Worm (Caenorhabditis elegans) whole organism, late embryonic: ENCODE measurements around the gene F21A3.3.
A peak's percentile ranks its signal among the peaks of the same experiment; 100 is the strongest.

Source experiments
- C08G9.2 ChIP-seq: sonication (generic microtip); optimal IDR thresholded peaks from 2 replicates; lab custom pipeline; 2016; ENCODE audit warnings: mild to moderate bottlenecking, missing genetic modification characterization, moderate library complexity, missing compliant biosample characterization
- K02D7.2 ChIP-seq: sonication (generic microtip); optimal IDR thresholded peaks from 2 replicates; lab custom pipeline; 2017; ENCODE audit warnings: mild to moderate bottlenecking, missing genetic modification characterization, missing compliant biosample characterization
- K09A11.1 ChIP-seq: sonication (generic microtip); optimal IDR thresholded peaks from 2 replicates; lab custom pipeline; 2017; ENCODE audit warnings: antibody characterized with exemption, mild to moderate bottlenecking, missing genetic modification characterization, missing compliant biosample characterization; ENCODE audit not compliant: insufficient read depth
- T23F11.4 ChIP-seq: fragments of 200-800 bp; sonication (Bioruptor generic); optimal IDR thresholded peaks from 2 replicates; lab custom pipeline; 2018; ENCODE audit warnings: mild to moderate bottlenecking, missing genetic modification characterization, missing compliant biosample characterization
- Y22D7AL.16 ChIP-seq: sonication (generic microtip); optimal IDR thresholded peaks from 2 replicates; lab custom pipeline; 2016; ENCODE audit warnings: missing genetic modification characterization, missing compliant biosample characterization
- ahr-1 ChIP-seq: sonication (generic microtip); optimal IDR thresholded peaks from 2 replicates; lab custom pipeline; 2016; ENCODE audit warnings: missing genetic modification characterization, missing compliant biosample characterization
- ceh-14 ChIP-seq: sonication (generic microtip); optimal IDR thresholded peaks from 2 replicates; lab custom pipeline; 2016; ENCODE audit warnings: missing genotype, missing genetic modification characterization, missing compliant biosample characterization
- ceh-18 ChIP-seq: sonication (generic microtip); optimal IDR thresholded peaks from 2 replicates; lab custom pipeline; 2016; ENCODE audit warnings: missing genetic modification characterization, missing compliant biosample characterization
- ceh-2 ChIP-seq: sonication (generic microtip); optimal IDR thresholded peaks from 2 replicates; lab custom pipeline; 2016; ENCODE audit warnings: missing genotype, missing genetic modification characterization, missing compliant biosample characterization
- ceh-22 ChIP-seq: sonication (generic microtip); optimal IDR thresholded peaks from 2 replicates; lab custom pipeline; 2017; ENCODE audit warnings: missing biosample characterization, missing genetic modification characterization
- ceh-31 ChIP-seq: sonication (generic microtip); optimal IDR thresholded peaks from 2 replicates; lab custom pipeline; 2016; ENCODE audit warnings: missing genetic modification characterization, missing compliant biosample characterization
- ceh-34 ChIP-seq: sonication (generic microtip); optimal IDR thresholded peaks from 2 replicates; lab custom pipeline; 2016; ENCODE audit warnings: mild to moderate bottlenecking, missing genetic modification characterization, missing compliant biosample characterization
- ceh-48 ChIP-seq: sonication (generic microtip); optimal IDR thresholded peaks from 2 replicates; lab custom pipeline; 2016; ENCODE audit warnings: missing genetic modification characterization, inconsistent platforms, missing compliant biosample characterization
- ceh-6 ChIP-seq: fragments of 200-800 bp; sonication (Bioruptor generic); optimal IDR thresholded peaks from 2 replicates; lab custom pipeline; 2018; ENCODE audit warnings: mild to moderate bottlenecking, missing genetic modification characterization, missing compliant biosample characterization
- che-1 ChIP-seq: sonication (generic microtip); optimal IDR thresholded peaks from 2 replicates; lab custom pipeline; 2016; ENCODE audit warnings: mild to moderate bottlenecking, missing genetic modification characterization, missing compliant biosample characterization
- dmd-4 ChIP-seq: sonication (generic microtip); optimal IDR thresholded peaks from 2 replicates; lab custom pipeline; 2016; ENCODE audit warnings: borderline replicate concordance, missing genetic modification characterization, missing compliant biosample characterization
- dve-1 ChIP-seq: sonication (generic microtip); optimal IDR thresholded peaks from 2 replicates; lab custom pipeline; 2017; ENCODE audit warnings: antibody characterized with exemption, mild to moderate bottlenecking, missing genetic modification characterization, missing compliant biosample characterization
- elt-2 ChIP-seq: sonication (generic microtip); optimal IDR thresholded peaks from 2 replicates; lab custom pipeline; 2016; ENCODE audit warnings: missing genetic modification reagents, missing genetic modification characterization, missing compliant biosample characterization
- ets-4 ChIP-seq: sonication (generic microtip); optimal IDR thresholded peaks from 2 replicates; lab custom pipeline; 2016; ENCODE audit warnings: missing genetic modification characterization, missing compliant biosample characterization
- fax-1 ChIP-seq: sonication (generic microtip); optimal IDR thresholded peaks from 2 replicates; lab custom pipeline; 2016; ENCODE audit warnings: missing genotype, missing genetic modification characterization, missing compliant biosample characterization
- fkh-10 ChIP-seq: fragments of 150-350 bp; optimal IDR thresholded peaks from 2 replicates; lab custom pipeline; 2014; ENCODE audit warnings: missing biosample characterization, missing genetic modification reagents, missing genetic modification characterization
- gmeb-2 ChIP-seq: sonication (generic microtip); optimal IDR thresholded peaks from 2 replicates; lab custom pipeline; 2016; ENCODE audit warnings: missing genetic modification characterization, inconsistent platforms, missing compliant biosample characterization
- hlh-15 ChIP-seq: sonication (generic microtip); optimal IDR thresholded peaks from 2 replicates; lab custom pipeline; 2016; ENCODE audit warnings: missing genetic modification characterization, missing compliant biosample characterization
- hlh-30 ChIP-seq: sonication (generic microtip); optimal IDR thresholded peaks from 2 replicates; lab custom pipeline; 2017; ENCODE audit warnings: antibody characterized with exemption, missing genetic modification characterization, missing compliant biosample characterization; ENCODE audit not compliant: insufficient read depth
- lim-6 ChIP-seq: sonication (generic microtip); optimal IDR thresholded peaks from 2 replicates; lab custom pipeline; 2016; ENCODE audit warnings: missing genetic modification characterization, missing compliant biosample characterization
- nfya-1 ChIP-seq: sonication (generic microtip); optimal IDR thresholded peaks from 2 replicates; lab custom pipeline; 2017; ENCODE audit warnings: missing genetic modification characterization, mild to moderate bottlenecking, missing compliant biosample characterization, antibody characterized with exemption, moderate library complexity
- npax-4 ChIP-seq: sonication (generic microtip); optimal IDR thresholded peaks from 2 replicates; lab custom pipeline; 2016; ENCODE audit warnings: missing genetic modification characterization, missing compliant biosample characterization
- pat-9 ChIP-seq: fragments of 200-800 bp; sonication (Bioruptor generic); optimal IDR thresholded peaks from 2 replicates; lab custom pipeline; 2018; ENCODE audit warnings: mild to moderate bottlenecking, missing genetic modification characterization, moderate library complexity, missing compliant biosample characterization
- pax-1 ChIP-seq: fragments of 150-350 bp; optimal IDR thresholded peaks from 2 replicates; lab custom pipeline; 2014; ENCODE audit warnings: missing biosample characterization, missing genetic modification characterization
- pha-2 ChIP-seq: sonication (generic microtip); optimal IDR thresholded peaks from 2 replicates; lab custom pipeline; 2017; ENCODE audit warnings: mild to moderate bottlenecking, missing genetic modification characterization, missing compliant biosample characterization
- pqm-1 ChIP-seq: sonication (generic microtip); optimal IDR thresholded peaks from 2 replicates; lab custom pipeline; 2016; ENCODE audit warnings: missing genetic modification characterization, missing compliant biosample characterization
- rnt-1 ChIP-seq: sonication (generic microtip); optimal IDR thresholded peaks from 2 replicates; lab custom pipeline; 2016; ENCODE audit warnings: missing genetic modification characterization, missing compliant biosample characterization
- sox-2 ChIP-seq: fragments of 200-800 bp; sonication (Bioruptor generic); IDR thresholded peaks from 2 replicates; pipeline ENCODE4 v1.3.6; 2022; ENCODE audit warnings: missing genetic modification reagents, missing genetic modification characterization, missing compliant biosample characterization
- sox-4 ChIP-seq: sonication (generic microtip); optimal IDR thresholded peaks from 2 replicates; lab custom pipeline; 2017; ENCODE audit warnings: mild to moderate bottlenecking, missing genetic modification characterization, inconsistent platforms, missing compliant biosample characterization
- ttx-3 ChIP-seq: sonication (generic microtip); optimal IDR thresholded peaks from 2 replicates; lab custom pipeline; 2016; ENCODE audit warnings: missing genetic modification reagents, missing genetic modification characterization, missing compliant biosample characterization
- unc-55 ChIP-seq: sonication (generic microtip); optimal IDR thresholded peaks from 2 replicates; lab custom pipeline; 2017; ENCODE audit warnings: missing biosample characterization, missing genetic modification reagents, missing genetic modification characterization
- unc-86 ChIP-seq: sonication (generic microtip); optimal IDR thresholded peaks from 2 replicates; lab custom pipeline; 2016; ENCODE audit warnings: missing genetic modification characterization, missing compliant biosample characterization
- zip-5 ChIP-seq: sonication (generic microtip); optimal IDR thresholded peaks from 2 replicates; lab custom pipeline; 2016; ENCODE audit warnings: missing genetic modification characterization, missing compliant biosample characterization

F21A3.3 gene

DNA sequence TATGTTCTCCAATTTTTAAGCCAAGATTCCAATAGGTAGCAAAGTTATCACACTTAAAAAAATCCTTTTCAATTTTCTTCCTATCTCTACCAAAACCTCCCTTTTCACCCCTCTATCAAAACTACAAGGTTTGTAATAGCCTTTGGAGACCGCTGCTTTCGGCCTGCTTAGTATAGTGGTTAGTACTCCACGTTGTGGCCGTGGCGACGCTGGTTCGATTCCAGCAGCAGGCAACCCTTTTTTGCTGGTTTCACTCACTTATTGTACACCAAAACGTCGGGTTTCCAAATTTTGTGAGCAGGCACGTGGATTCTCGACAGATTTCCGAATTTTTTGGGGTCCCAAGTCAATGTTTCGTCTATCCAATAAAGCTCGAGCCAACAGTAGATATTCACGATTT lies 36.4 kb downstream of the F21A3.3 start (continued):
- TF ChIP-seq pat-9 (tag; lab: Kevin White, UChicago), result peak; percentile 27
- TF ChIP-seq npax-4 (tag; lab: Kevin White, UChicago), result peak; percentile 6
- peak; percentile 15 for TF ChIP-seq hlh-15
- TF ChIP-seq C08G9.2 (tag; lab: Kevin White, UChicago), result peak; percentile 25

ce11 chrV:15559047-15559446 lies 41.5 kb downstream of the F21A3.3 start, which contains the start of gene acr-18:
TSS of gene acr-18 (minus strand) at chrV:15559147.
- TF ChIP-seq che-1 (tag; lab: Kevin White, UChicago) (no peak), K09A11.1 (tag; lab: Kevin White, UChicago) (no peak), ceh-2 (no peak)

DNA sequence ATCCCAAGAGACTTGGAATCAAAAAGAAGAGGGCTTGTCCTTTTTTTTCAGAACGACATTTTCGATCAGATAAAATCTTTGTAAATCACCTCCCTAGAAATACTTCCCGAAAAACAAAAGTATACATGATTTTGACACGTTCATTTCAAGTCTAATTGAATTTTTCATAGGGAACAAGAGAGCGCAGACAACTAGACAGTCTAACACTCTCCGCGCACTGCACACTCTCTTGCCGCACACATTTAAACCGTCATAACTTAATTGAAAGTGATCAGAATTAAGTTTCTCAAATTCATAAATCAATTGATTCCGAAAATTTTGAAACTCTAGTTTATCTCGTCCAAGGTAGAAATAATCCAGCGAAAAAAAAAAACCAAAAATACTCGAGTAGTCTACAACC lies 42.2 kb downstream of the F21A3.3 start:
- TF ChIP-seq ets-4 (tag; lab: Kevin White, UChicago) (no peak), fkh-10 (no peak)

DNA sequence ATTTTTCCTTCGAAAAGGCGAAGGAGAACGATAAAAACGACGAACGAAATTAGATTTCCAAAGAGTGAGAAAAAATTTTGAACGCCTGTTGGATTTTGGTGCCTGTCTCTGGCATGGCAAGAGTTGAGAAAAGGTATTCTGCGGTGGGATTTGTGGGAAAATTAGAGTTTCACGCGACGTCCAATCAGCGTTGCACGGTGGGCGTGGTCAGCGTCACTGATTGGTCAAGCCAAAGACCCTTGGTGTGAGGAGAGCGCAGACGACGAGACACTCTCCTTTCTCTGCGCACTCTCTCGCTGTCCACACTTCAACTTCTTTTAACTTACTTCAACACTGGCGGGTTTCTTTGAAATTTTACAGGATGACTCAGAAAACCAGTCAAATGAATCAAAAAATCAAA lies 45.0 kb downstream of the F21A3.3 start:
- peak; percentile 62 for TF ChIP-seq nfya-1 (tag; lab: Kevin White, UChicago)
- no peak for TF ChIP-seq unc-55
- TF ChIP-seq ceh-22 (tag; lab: Kevin White, UChicago), result no peak
- TF ChIP-seq, all 69 proteins: peak for 1

- TF ChIP-seq sox-4 (tag; lab: Kevin White, UChicago) (no peak), C08G9.2 (tag; lab: Kevin White, UChicago) (no peak), ttx-3 (tag; lab: Kevin White, UChicago) (no peak), ceh-34 (tag; lab: Kevin White, UChicago) (no peak), ceh-6 (GFP tag; lab: Kevin White, UChicago) (no peak), zip-5 (tag; lab: Kevin White, UChicago) (no peak), gmeb-2 (tag; lab: Kevin White, UChicago) (no peak)
Measured at ce11 chrV:15563477-15563876, 46.0 kb downstream of the F21A3.3 start.

- TF ChIP-seq rnt-1, result no peak
- peak; percentile 40 for TF ChIP-seq elt-2 (tag; lab: Kevin White, UChicago)
Measured at ce11 chrV:15563985-15564384, 46.5 kb downstream of the F21A3.3 start.

- TF ChIP-seq ceh-31 (no peak), ceh-14 (tag; lab: Kevin White, UChicago) (no peak), hlh-30 (peak; percentile 34), dmd-4 (tag; lab: Kevin White, UChicago) (no peak), ceh-48 (tag; lab: Kevin White, UChicago) (no peak), ceh-18 (peak; percentile 20), sox-2 (GFP tag; lab: Robert Waterston, UW) (no peak), pha-2 (tag; lab: Kevin White, UChicago) (no peak), K02D7.2 (no peak), T23F11.4 (GFP tag; lab: Kevin White, UChicago) (no peak), dve-1 (tag; lab: Kevin White, UChicago) (no peak), fax-1 (tag; lab: Kevin White, UChicago) (no peak), unc-86 (tag; lab: Kevin White, UChicago) (no peak), ahr-1 (tag; lab: Kevin White, UChicago) (no peak), npax-4 (tag; lab: Kevin White, UChicago) (no peak), pax-1 (tag; lab: Kevin White, UChicago) (no peak), Y22D7AL.16 (tag; lab: Kevin White, UChicago) (no peak), ceh-2 (no peak), che-1 (tag; lab: Kevin White, UChicago) (no peak), lim-6 (tag; lab: Kevin White, UChicago) (no peak), elt-2 (tag; lab: Kevin White, UChicago) (no peak), fkh-10 (no peak), pqm-1 (tag; lab: Kevin White, UChicago) (peak; percentile 15), K09A11.1 (tag; lab: Kevin White, UChicago) (no peak), ets-4 (tag; lab: Kevin White, UChicago) (no peak)
- TF ChIP-seq, all 69 proteins: peak for 3
Measured at ce11 chrV:15566511-15567178, 49.1 kb downstream of the F21A3.3 start.
